Worm (Caenorhabditis elegans) whole organism, mixed stage, embryonic: ENCODE results near the gene srlf-31.

ENCODE experiments used
- ces-1 ChIP-seq: fragments of 150-350 bp; optimal IDR thresholded peaks from 2 replicates; lab custom pipeline; 2014; ENCODE audit warnings: missing biosample characterization, missing genetic modification reagents, missing genetic modification characterization
- nhr-237 ChIP-seq: fragments of 150-350 bp; optimal IDR thresholded peaks from 2 replicates; lab custom pipeline; 2014; ENCODE audit warnings: missing biosample characterization, missing genetic modification characterization
- unc-39 ChIP-seq: fragments of 150-350 bp; optimal IDR thresholded peaks from 2 replicates; lab custom pipeline; 2014; ENCODE audit warnings: missing biosample characterization, missing genetic modification characterization

DNA sequence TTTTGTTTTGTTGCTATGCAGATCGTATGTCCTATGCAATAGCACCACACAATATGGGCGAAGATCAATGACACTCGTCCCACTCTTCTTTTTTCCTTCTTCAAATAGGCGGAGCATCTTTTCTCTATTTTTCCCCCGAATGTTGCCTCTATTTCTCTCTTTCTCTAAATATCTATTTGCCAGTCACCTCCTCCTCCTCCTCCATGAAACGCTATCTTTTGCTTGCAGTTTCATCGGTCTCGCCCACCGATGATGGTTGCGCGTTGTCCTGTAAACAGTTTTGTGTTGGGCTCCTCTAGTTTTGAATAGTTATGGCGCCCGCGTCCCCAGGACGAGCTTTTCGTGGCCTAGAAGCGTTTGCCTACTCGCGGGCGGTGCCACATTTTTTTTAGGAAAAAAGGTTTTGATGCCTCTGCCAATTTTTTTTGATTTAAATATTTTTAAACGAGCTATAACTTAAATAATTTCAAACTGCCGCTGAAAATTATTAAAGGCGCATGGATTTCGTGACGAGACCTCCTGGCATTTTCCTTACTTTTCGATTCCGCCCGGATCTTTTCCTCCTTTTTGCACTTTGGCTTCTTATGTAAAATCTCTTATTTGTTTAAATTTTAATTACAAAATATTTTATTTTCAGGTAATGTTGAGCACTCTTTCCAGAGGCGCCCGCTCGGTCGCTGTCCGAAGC lies 29.8 kb upstream of the srlf-31 start, which contains the start of gene gdh-1:
- no peak for TF ChIP-seq unc-39
- TF ChIP-seq nhr-237 (tag; lab: Kevin White, UChicago), result no peak
- TF ChIP-seq ces-1, result no peak
